Worm (Caenorhabditis elegans) whole organism, young adult: ENCODE measurements around the gene F29B9.7.

ENCODE experiments used
- C06A6.2 ChIP-seq: fragments of 200-800 bp; sonication (Bioruptor generic); conservative IDR thresholded peaks from 2 replicates; pipeline ENCODE4 v1.3.6; 2022; ENCODE audit warnings: missing genetic modification characterization, missing compliant biosample characterization
- madf-8 ChIP-seq: fragments of 200-800 bp; sonication (Bioruptor generic); conservative IDR thresholded peaks from 2 replicates; pipeline ENCODE4 v1.3.6; 2022; ENCODE audit warnings: missing genetic modification reagents, missing genetic modification characterization, missing compliant biosample characterization
- nhr-120 ChIP-seq: fragments of 200-800 bp; sonication (Bioruptor generic); IDR thresholded peaks from 2 replicates; pipeline ENCODE4 v1.3.6; 2022; ENCODE audit warnings: missing genetic modification characterization, missing compliant biosample characterization
- nhr-179 ChIP-seq: sonication (generic microtip); optimal IDR thresholded peaks from 2 replicates; lab custom pipeline; 2016; ENCODE audit warnings: mild to moderate bottlenecking, missing genetic modification characterization, missing compliant biosample characterization
- unc-62 ChIP-seq: fragments of 150-350 bp; optimal IDR thresholded peaks from 2 replicates; lab custom pipeline; 2014; ENCODE audit warnings: missing biosample characterization, missing genetic modification reagents, missing genetic modification characterization

ce11 chrIV:4686898-4687297 is 37.3 kb downstream of the F29B9.7 start:
- no peak for TF ChIP-seq unc-62 (GFP tag; lab: Kevin White, UChicago)
- TF ChIP-seq madf-8 (GFP tag; lab: Robert Waterston, UW), result no peak
- no peak for TF ChIP-seq nhr-179 (tag; lab: Kevin White, UChicago)
- TF ChIP-seq C06A6.2 (GFP tag; lab: Robert Waterston, UW), result no peak
- no peak for TF ChIP-seq nhr-120 (GFP tag; lab: Robert Waterston, UW)
